Worm (Caenorhabditis elegans): ENCODE data around the gene kin-16.

- TF ChIP-seq madf-10 (tag; optimal IDR thresholded peaks at IDR 0.05), result no peak
- TF ChIP-seq nhr-80 (tag; optimal IDR thresholded peaks at IDR 0.05), result no peak
- no peak for TF ChIP-seq aptf-3 (GFP tag; IDR thresholded peaks at IDR 0.05)
- TF ChIP-seq snpc-1.3 (tag; optimal IDR thresholded peaks at IDR 0.05; ENCODE audit: insufficient read depth), result no peak
- no peak for TF ChIP-seq ceh-27 (GFP tag; optimal IDR thresholded peaks at IDR 0.05)
- TF ChIP-seq fkh-3 (tag; optimal IDR thresholded peaks at IDR 0.05), result no peak
- no peak for TF ChIP-seq ama-1 (optimal IDR thresholded peaks at IDR 0.05)
- TF ChIP-seq ama-1 (GFP tag; optimal IDR thresholded peaks at IDR 0.05), result no peak
- TF ChIP-seq ets-4 (GFP tag; optimal IDR thresholded peaks at IDR 0.05), result no peak
Observed at ce11 chrII:9470027-9470426, 34.1 kb upstream of the kin-16 start, which contains the start of gene T19H5.6.

Data from whole organism, young adult.